Worm (Caenorhabditis elegans) whole organism, mixed stage, embryonic: ENCODE results near the gene ttr-2.

Experiments used
- bed-3 ChIP-seq: fragments of 200-800 bp; sonication (Bioruptor generic); optimal IDR thresholded peaks from 3 replicates; lab custom pipeline; 2018; ENCODE audit warnings: mild to moderate bottlenecking, missing genetic modification characterization, moderate library complexity, missing compliant biosample characterization
- blmp-1 ChIP-seq: fragments of 150-350 bp; optimal IDR thresholded peaks from 2 replicates; lab custom pipeline; 2014; ENCODE audit warnings: missing biosample characterization, missing genetic modification characterization
- ceh-39 ChIP-seq: fragments of 150-350 bp; optimal IDR thresholded peaks from 2 replicates; lab custom pipeline; 2014; ENCODE audit warnings: missing biosample characterization, missing genetic modification characterization
- ceh-43 ChIP-seq: fragments of 200-800 bp; sonication (Bioruptor generic); optimal IDR thresholded peaks from 2 replicates; lab custom pipeline; 2018; ENCODE audit warnings: mild to moderate bottlenecking, missing genetic modification characterization, moderate library complexity, missing compliant biosample characterization
- ceh-83 ChIP-seq: fragments of 200-800 bp; sonication (Bioruptor generic); optimal IDR thresholded peaks from 2 replicates; lab custom pipeline; 2018; ENCODE audit warnings: mild to moderate bottlenecking, missing genetic modification characterization, missing compliant biosample characterization
- cnd-1 ChIP-seq: fragments of 200-800 bp; sonication (Bioruptor generic); optimal IDR thresholded peaks from 2 replicates; lab custom pipeline; 2018; ENCODE audit warnings: mild to moderate bottlenecking, missing genetic modification characterization, missing compliant biosample characterization
- drap-1 ChIP-seq: fragments of 200-800 bp; sonication (Bioruptor generic); optimal IDR thresholded peaks from 3 replicates; lab custom pipeline; 2018; ENCODE audit warnings: mild to moderate bottlenecking, missing genetic modification characterization, missing compliant biosample characterization
- elt-1 ChIP-seq: sonication (generic microtip); optimal IDR thresholded peaks from 2 replicates; lab custom pipeline; 2017; ENCODE audit warnings: missing genetic modification characterization, mild to moderate bottlenecking, missing compliant biosample characterization, antibody characterized with exemption, moderate library complexity, borderline replicate concordance; ENCODE audit not compliant: insufficient read depth
- elt-3 ChIP-seq: fragments of 150-350 bp; optimal IDR thresholded peaks from 2 replicates; lab custom pipeline; 2014; ENCODE audit warnings: missing biosample characterization, missing genetic modification characterization
- flh-1 ChIP-seq: fragments of 200-800 bp; sonication (Bioruptor generic); optimal IDR thresholded peaks from 2 replicates; lab custom pipeline; 2018; ENCODE audit warnings: mild to moderate bottlenecking, missing genetic modification characterization, moderate library complexity, missing compliant biosample characterization
- ham-2 ChIP-seq: fragments of 200-800 bp; sonication (Bioruptor generic); optimal IDR thresholded peaks from 2 replicates; lab custom pipeline; 2018; ENCODE audit warnings: mild to moderate bottlenecking, missing genetic modification characterization, missing compliant biosample characterization
- lin-13 ChIP-seq: fragments of 150-350 bp; optimal IDR thresholded peaks from 2 replicates; lab custom pipeline; 2014; ENCODE audit warnings: missing biosample characterization, missing genetic modification characterization
- mep-1 ChIP-seq: fragments of 150-350 bp; optimal IDR thresholded peaks from 2 replicates; lab custom pipeline; 2017; ENCODE audit warnings: missing biosample characterization, missing genetic modification reagents, missing genetic modification characterization, inconsistent platforms
- mls-2 ChIP-seq: sonication (generic microtip); optimal IDR thresholded peaks from 2 replicates; lab custom pipeline; 2016; ENCODE audit warnings: mild to moderate bottlenecking, missing genetic modification characterization, moderate library complexity, missing compliant biosample characterization
- nhr-12 ChIP-seq: fragments of 150-350 bp; optimal IDR thresholded peaks from 2 replicates; lab custom pipeline; 2014; ENCODE audit warnings: missing biosample characterization, missing genetic modification characterization
- nhr-2 ChIP-seq: fragments of 150-350 bp; optimal IDR thresholded peaks from 2 replicates; lab custom pipeline; 2014; ENCODE audit warnings: missing biosample characterization, missing genetic modification characterization
- nhr-237 ChIP-seq: fragments of 150-350 bp; optimal IDR thresholded peaks from 2 replicates; lab custom pipeline; 2014; ENCODE audit warnings: missing biosample characterization, missing genetic modification characterization
- nhr-28 ChIP-seq: fragments of 150-350 bp; optimal IDR thresholded peaks from 2 replicates; lab custom pipeline; 2014; ENCODE audit warnings: missing biosample characterization, missing genetic modification characterization
- nhr-76 ChIP-seq: sonication (generic microtip); optimal IDR thresholded peaks from 2 replicates; lab custom pipeline; 2017; ENCODE audit warnings: missing biosample characterization, missing genetic modification characterization
- pha-4 ChIP-seq: fragments of 150-350 bp; optimal IDR thresholded peaks from 2 replicates; lab custom pipeline; 2018; ENCODE audit warnings: missing biosample characterization, missing genetic modification reagents, missing genetic modification characterization
- sem-2 ChIP-seq: fragments of 200-800 bp; sonication (Bioruptor generic); optimal IDR thresholded peaks from 2 replicates; lab custom pipeline; 2018; ENCODE audit warnings: mild to moderate bottlenecking, missing genetic modification characterization, missing compliant biosample characterization
- snpc-4 ChIP-seq: fragments of 150-350 bp; optimal IDR thresholded peaks from 2 replicates; lab custom pipeline; 2014; ENCODE audit warnings: missing biosample characterization, missing genetic modification characterization
- sptf-1 ChIP-seq: sonication (generic microtip); optimal IDR thresholded peaks from 2 replicates; lab custom pipeline; 2017; ENCODE audit warnings: mild to moderate bottlenecking, missing genetic modification characterization, moderate library complexity, missing compliant biosample characterization
- tbx-8 ChIP-seq: fragments of 200-800 bp; sonication (Bioruptor generic); optimal IDR thresholded peaks from 2 replicates; lab custom pipeline; 2018; ENCODE audit warnings: mild to moderate bottlenecking, missing genetic modification characterization, moderate library complexity, missing compliant biosample characterization
- unc-39 ChIP-seq: fragments of 150-350 bp; optimal IDR thresholded peaks from 2 replicates; lab custom pipeline; 2014; ENCODE audit warnings: missing biosample characterization, missing genetic modification characterization
- unc-62 ChIP-seq: fragments of 150-350 bp; optimal IDR thresholded peaks from 2 replicates; lab custom pipeline; 2014; ENCODE audit warnings: missing biosample characterization, missing genetic modification reagents, missing genetic modification characterization
- zip-8 ChIP-seq: fragments of 150-350 bp; optimal IDR thresholded peaks from 2 replicates; lab custom pipeline; 2014; ENCODE audit warnings: missing biosample characterization, missing genetic modification characterization
- ztf-11 ChIP-seq: fragments of 150-350 bp; optimal IDR thresholded peaks from 2 replicates; lab custom pipeline; 2014; ENCODE audit warnings: missing biosample characterization, missing genetic modification characterization

The ttr-2 gene

DNA sequence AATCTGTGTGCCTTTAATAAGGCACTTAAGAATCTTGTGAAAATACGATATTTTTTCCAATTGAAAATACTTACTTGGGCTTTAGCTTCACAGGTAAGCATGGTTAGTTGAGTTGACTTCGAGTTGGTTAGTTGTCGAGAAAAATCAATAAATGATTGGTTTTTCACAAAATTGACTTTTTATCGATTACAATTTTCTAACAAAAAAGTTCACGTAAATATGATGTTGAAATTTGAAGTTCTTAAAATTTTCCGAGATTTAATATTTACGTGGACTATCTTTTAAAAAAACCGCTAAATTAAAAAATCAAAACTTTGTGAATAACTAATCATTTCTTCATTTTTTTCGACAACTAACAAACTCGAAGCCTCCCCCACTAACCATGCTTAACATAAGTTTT is 6.8 kb upstream of the ttr-2 start, which contains the start of gene F40F12.3:
F40F12.3 (minus strand) TSS at position 101 of the 400 bp plus-strand sequence.
- TF ChIP-seq nhr-76 (no peak), zip-8 (tag; lab: Kevin White, UChicago) (no peak), sptf-1 (tag; lab: Kevin White, UChicago) (no peak), ceh-39 (tag; lab: Kevin White, UChicago) (no peak), nhr-12 (tag; lab: Kevin White, UChicago) (no peak), ceh-83 (no peak), unc-62 (no peak), unc-39 (tag; lab: Kevin White, UChicago) (no peak), nhr-237 (tag; lab: Kevin White, UChicago) (no peak), ztf-11 (tag; lab: Kevin White, UChicago) (no peak), drap-1 (GFP tag; lab: Kevin White, UChicago) (no peak), elt-1 (tag; lab: Kevin White, UChicago) (no peak)

DNA sequence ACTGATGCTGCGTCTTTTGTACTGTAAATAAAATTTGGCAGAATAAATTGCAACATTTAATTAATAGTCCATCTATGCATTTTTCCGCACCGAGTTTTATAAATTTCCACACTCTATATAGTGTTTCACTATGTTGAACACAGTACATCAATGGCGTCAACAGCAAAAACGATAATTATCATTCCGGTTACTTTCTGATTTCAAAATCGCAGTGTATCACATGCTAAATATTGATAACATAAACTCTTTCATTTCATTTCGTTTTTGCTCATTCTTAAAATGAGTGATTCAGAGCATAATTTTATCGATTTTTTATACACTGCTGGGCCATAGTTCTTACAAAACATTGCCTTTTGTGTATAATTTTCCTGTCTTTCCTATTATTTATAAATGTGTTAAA is 5.3 kb upstream of the ttr-2 start:
- TF ChIP-seq cnd-1 (no peak), bed-3 (no peak), nhr-2 (no peak), ceh-83 (no peak), ceh-39 (tag; lab: Kevin White, UChicago) (no peak), mep-1 (no peak), sptf-1 (tag; lab: Kevin White, UChicago) (no peak)
- TF ChIP-seq, all 35 proteins: peak for 0

DNA sequence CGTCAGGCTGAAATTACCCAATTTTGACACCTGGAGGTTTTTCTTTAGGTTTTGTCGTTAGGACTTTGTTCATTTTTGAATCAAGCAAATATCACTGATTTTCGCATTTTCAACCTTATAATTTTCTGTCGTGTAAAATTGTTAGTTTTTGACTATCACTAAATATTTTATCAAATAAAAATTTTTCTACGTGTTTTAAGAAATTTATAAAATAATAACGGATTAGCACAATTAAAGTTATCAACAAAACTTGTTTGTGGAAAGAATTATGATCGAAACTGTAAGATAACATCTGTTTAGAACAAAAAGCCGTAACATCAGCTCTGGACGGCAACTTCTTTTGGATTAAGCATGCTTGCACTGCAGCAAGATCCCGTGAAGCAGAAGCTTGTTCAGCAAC is 4.7 kb upstream of the ttr-2 start, which contains the start of gene cbp-2:
cbp-2 (plus strand) TSS at position 301 of the 400 bp plus-strand sequence.
- no peak for TF ChIP-seq elt-3
- no peak for TF ChIP-seq elt-1 (tag; lab: Kevin White, UChicago)
- no peak for TF ChIP-seq bed-3
- no peak for TF ChIP-seq sptf-1 (tag; lab: Kevin White, UChicago)
- no peak for TF ChIP-seq blmp-1
- TF ChIP-seq flh-1 (GFP tag; lab: Kevin White, UChicago): no peak
- TF ChIP-seq nhr-2: no peak

DNA sequence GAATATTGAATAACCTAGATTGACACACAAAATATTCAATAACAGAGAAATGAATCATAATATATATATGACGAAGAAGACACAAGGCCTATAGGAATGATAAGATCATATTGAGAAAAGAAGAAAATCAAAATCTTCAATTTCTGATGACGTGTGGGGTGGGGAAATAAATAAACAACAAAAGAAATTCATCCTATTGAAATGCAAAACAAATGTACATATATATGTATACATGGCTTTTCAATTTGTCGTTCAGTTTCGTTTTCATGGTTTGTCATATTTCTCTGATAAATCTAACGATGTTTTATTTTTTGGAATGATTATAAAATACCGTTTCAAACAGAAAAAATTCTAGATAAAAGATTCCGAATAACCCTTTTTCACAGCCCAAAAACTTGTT is 919 bp upstream of the ttr-2 start, which contains the start of gene ttr-3:
ttr-3 (minus strand) TSS at position 101 of the 400 bp plus-strand sequence.
- TF ChIP-seq nhr-28 (tag; lab: Kevin White, UChicago) (no peak), elt-1 (tag; lab: Kevin White, UChicago) (no peak), elt-3 (no peak), nhr-76 (no peak), nhr-2 (no peak)

DNA sequence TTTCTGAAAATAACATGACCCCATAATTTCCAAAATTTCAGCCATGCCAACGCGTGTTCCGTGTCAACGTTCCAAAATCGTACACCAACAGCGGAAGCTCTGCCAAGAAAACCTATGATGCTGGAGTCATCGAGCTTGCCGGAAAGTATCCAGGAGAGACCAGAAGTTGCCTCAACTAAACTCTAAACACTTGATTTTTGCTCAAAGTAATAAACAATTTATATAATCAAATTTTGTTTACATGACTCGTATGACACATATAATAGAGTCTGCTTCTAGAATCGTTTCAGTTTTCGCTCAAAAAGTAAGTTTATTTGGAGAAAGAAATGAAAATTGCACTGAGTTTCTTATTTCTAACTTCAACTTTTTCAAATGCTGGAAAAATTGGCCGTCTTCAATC is 1.2 kb downstream of the ttr-2 start, which contains the start of gene ttr-1:
ttr-1 (plus strand) TSS at position 301 of the 400 bp plus-strand sequence.
- no peak for TF ChIP-seq pha-4 (tag; lab: Kevin White, UChicago)
- no peak for TF ChIP-seq nhr-28 (tag; lab: Kevin White, UChicago)
- TF ChIP-seq ham-2: no peak
- no peak for TF ChIP-seq nhr-237 (tag; lab: Kevin White, UChicago)
- no peak for TF ChIP-seq tbx-8
- no peak for TF ChIP-seq snpc-4 (tag; lab: Kevin White, UChicago)
- no peak for TF ChIP-seq ceh-43 (GFP tag; lab: Kevin White, UChicago)
- no peak for TF ChIP-seq sptf-1 (tag; lab: Kevin White, UChicago)
- TF ChIP-seq unc-39 (tag; lab: Kevin White, UChicago): no peak
- no peak for TF ChIP-seq ceh-83
- TF ChIP-seq lin-13 (tag; lab: Kevin White, UChicago): no peak
- TF ChIP-seq sem-2: no peak
- no peak for TF ChIP-seq elt-1 (tag; lab: Kevin White, UChicago)
- TF ChIP-seq zip-8 (tag; lab: Kevin White, UChicago): no peak
- TF ChIP-seq, all 35 proteins: peak for 0

DNA sequence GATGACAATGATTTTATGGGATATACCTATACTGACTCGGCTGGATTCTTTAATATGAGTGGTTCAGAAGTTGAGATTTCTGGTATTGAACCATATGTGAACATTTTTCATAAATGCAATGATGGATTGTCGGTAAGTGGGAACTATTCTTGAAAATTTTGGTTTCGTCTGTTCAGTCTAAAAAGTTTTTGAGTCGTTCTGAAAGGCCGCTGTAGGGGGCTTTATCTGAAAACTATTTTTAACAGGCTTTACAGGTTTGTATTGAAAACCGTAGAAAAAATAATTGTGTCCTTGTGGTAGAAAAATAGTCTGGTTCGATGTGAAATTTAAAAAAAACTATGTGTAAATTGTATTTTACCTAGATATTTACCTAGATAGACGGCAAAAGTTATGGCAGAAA is 2.0 kb downstream of the ttr-2 start:
- no peak for TF ChIP-seq ham-2

DNA sequence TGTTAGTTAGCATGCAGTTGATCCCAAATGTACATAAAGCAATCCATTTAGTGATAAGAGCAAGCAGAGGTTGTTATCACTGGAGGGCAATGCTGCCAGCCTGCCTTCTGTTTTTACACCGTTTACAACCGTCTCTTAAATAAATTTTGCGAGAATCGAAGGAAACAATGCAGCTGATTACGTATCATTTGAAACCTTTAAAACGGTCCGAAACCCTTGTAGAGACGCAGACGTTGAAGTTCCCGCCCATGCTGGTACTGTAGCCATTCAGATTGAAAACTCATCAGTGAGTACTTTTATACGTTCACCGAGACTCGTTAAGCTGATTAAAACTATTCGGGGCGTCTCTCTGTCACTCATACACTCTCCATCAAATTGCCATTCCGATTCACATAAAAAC is 2.8 kb downstream of the ttr-2 start:
- TF ChIP-seq tbx-8 (no peak), mls-2 (no peak), pha-4 (tag; lab: Kevin White, UChicago) (no peak), cnd-1 (no peak), unc-62 (no peak), flh-1 (GFP tag; lab: Kevin White, UChicago) (no peak), blmp-1 (no peak)
